Worm (Caenorhabditis elegans): ENCODE measurements around the gene srh-75.

DNA sequence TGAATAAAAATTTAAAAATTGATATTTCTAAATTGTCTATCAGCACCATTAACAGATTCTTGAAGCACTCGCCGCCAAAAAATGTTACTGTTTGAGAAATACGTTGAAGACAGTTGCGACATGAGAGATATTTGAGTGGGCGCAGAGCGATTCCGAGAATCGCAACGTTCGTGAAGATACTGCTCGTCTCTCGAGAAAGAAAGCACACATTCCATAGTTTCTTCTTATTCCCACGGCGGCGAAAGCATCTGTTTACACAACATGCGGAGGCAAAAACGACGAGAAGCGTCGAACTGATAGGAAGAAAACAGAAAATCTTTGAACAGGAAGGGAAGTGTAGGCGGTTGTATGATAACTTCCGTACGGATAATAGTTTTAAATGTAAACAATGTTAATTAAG is 25.5 kb upstream of the srh-75 start:
- TF ChIP-seq madf-6 (GFP tag; IDR thresholded peaks at IDR 0.05) (no peak), ztf-3 (GFP tag; optimal IDR thresholded peaks at IDR 0.05) (no peak), F22D6.2 (tag; optimal IDR thresholded peaks at IDR 0.05) (no peak), unc-130 (GFP tag; optimal IDR thresholded peaks at IDR 0.05) (no peak), him-1 (tag; optimal IDR thresholded peaks at IDR 0.05) (no peak)
